Fruit fly (Drosophila melanogaster) whole organism, prepupa: ENCODE data around the gene CG9992.

ENCODE experiments used
- Blimp-1 ChIP-seq: fragments of 200-800 bp; sonication (Bioruptor generic); optimal IDR thresholded peaks from 3 replicates; lab custom pipeline; 2017; ENCODE audit warnings: missing biosample characterization, missing genetic modification characterization, mild to moderate bottlenecking, moderate library complexity, missing genetic modification reagents
- CG10631 ChIP-seq: fragments of 200-800 bp; sonication (Bioruptor generic); optimal IDR thresholded peaks from 2 replicates; lab custom pipeline; 2016; ENCODE audit warnings: missing biosample characterization, missing genetic modification characterization
- CG10669 ChIP-seq: fragments of 200-800 bp; sonication (Bioruptor generic); optimal IDR thresholded peaks from 3 replicates; lab custom pipeline; 2018; ENCODE audit warnings: missing biosample characterization, mild to moderate bottlenecking, missing genetic modification characterization, moderate library complexity
- CG11294 ChIP-seq: fragments of 200-800 bp; sonication (Bioruptor generic); IDR thresholded peaks from 2 replicates; pipeline ENCODE4 v1.3.6; 2022; ENCODE audit warnings: missing biosample characterization, missing genetic modification characterization
- CG11762 ChIP-seq: fragments of 200-800 bp; sonication (Bioruptor generic); optimal IDR thresholded peaks from 3 replicates; lab custom pipeline; 2016; ENCODE audit warnings: missing biosample characterization, missing genetic modification characterization; ENCODE audit not compliant: insufficient read depth
- CG11902 ChIP-seq: fragments of 200-800 bp; sonication (Bioruptor generic); optimal IDR thresholded peaks from 3 replicates; lab custom pipeline; 2016; ENCODE audit warnings: missing biosample characterization, missing genetic modification characterization
- CG15336 ChIP-seq: fragments of 200-800 bp; sonication (Bioruptor generic); IDR thresholded peaks from 2 replicates; pipeline ENCODE4 v1.3.6; 2022; ENCODE audit warnings: missing biosample characterization, missing genetic modification characterization
- CG1621 ChIP-seq: fragments of 200-800 bp; sonication (Bioruptor generic); optimal IDR thresholded peaks from 3 replicates; lab custom pipeline; 2018; ENCODE audit warnings: missing biosample characterization, mild to moderate bottlenecking, missing genetic modification characterization
- CG16779 ChIP-seq: fragments of 200-800 bp; sonication (Bioruptor generic); optimal IDR thresholded peaks from 3 replicates; lab custom pipeline; 2017; ENCODE audit warnings: missing biosample characterization, mild to moderate bottlenecking, missing genetic modification characterization
- CG3032 ChIP-seq: fragments of 200-800 bp; optimal IDR thresholded peaks from 2 replicates; lab custom pipeline; 2019; ENCODE audit warnings: missing biosample characterization, mild to moderate bottlenecking, missing genetic modification characterization, moderate library complexity
- CG32006 ChIP-seq: fragments of 200-800 bp; sonication (Bioruptor generic); optimal IDR thresholded peaks from 3 replicates; lab custom pipeline; 2017; ENCODE audit warnings: missing biosample characterization, mild to moderate bottlenecking, missing genetic modification characterization
- CG34406 ChIP-seq: fragments of 200-800 bp; sonication (Bioruptor generic); optimal IDR thresholded peaks from 3 replicates; lab custom pipeline; 2016; ENCODE audit warnings: missing biosample characterization, missing genetic modification characterization
- CG3919 ChIP-seq: fragments of 200-800 bp; sonication (Bioruptor generic); optimal IDR thresholded peaks from 3 replicates; lab custom pipeline; 2016; ENCODE audit warnings: missing biosample characterization, missing genetic modification characterization
- CG4318 ChIP-seq: fragments of 200-800 bp; sonication (Bioruptor generic); optimal IDR thresholded peaks from 3 replicates; lab custom pipeline; 2017; ENCODE audit warnings: missing biosample characterization, mild to moderate bottlenecking, missing genetic modification characterization
- CG6163 ChIP-seq: fragments of 200-800 bp; sonication (Bioruptor generic); IDR thresholded peaks from 3 replicates; pipeline ENCODE4 v1.3.6; 2022; ENCODE audit warnings: missing biosample characterization, missing genetic modification characterization
- CG6276 ChIP-seq: fragments of 200-800 bp; sonication (Bioruptor generic); optimal IDR thresholded peaks from 2 replicates; lab custom pipeline; 2017; ENCODE audit warnings: missing biosample characterization, mild to moderate bottlenecking, missing genetic modification characterization
- CG6854 ChIP-seq: fragments of 200-800 bp; sonication (Bioruptor generic); optimal IDR thresholded peaks from 2 replicates; lab custom pipeline; 2017; ENCODE audit warnings: missing biosample characterization, mild to moderate bottlenecking, missing genetic modification characterization
- CG7368 ChIP-seq: fragments of 200-800 bp; sonication (Bioruptor generic); optimal IDR thresholded peaks from 3 replicates; lab custom pipeline; 2016; ENCODE audit warnings: missing biosample characterization, missing genetic modification characterization
- CG8119 ChIP-seq: fragments of 200-800 bp; sonication (Bioruptor generic); IDR thresholded peaks from 3 replicates; pipeline ENCODE4 v1.3.6; 2022; ENCODE audit warnings: missing biosample characterization, missing genetic modification characterization
- CG8319 ChIP-seq: fragments of 200-800 bp; sonication (Bioruptor generic); optimal IDR thresholded peaks from 3 replicates; lab custom pipeline; 2016; ENCODE audit warnings: missing biosample characterization, missing genetic modification characterization
- CG8632 ChIP-seq: fragments of 200-800 bp; sonication (Bioruptor generic); optimal IDR thresholded peaks from 3 replicates; lab custom pipeline; 2016; ENCODE audit warnings: missing biosample characterization, missing genetic modification characterization
- CG9139 ChIP-seq: fragments of 200-800 bp; sonication (Bioruptor generic); optimal IDR thresholded peaks from 3 replicates; lab custom pipeline; 2017; ENCODE audit warnings: missing biosample characterization, mild to moderate bottlenecking, missing genetic modification characterization
- Eip75B ChIP-seq: fragments of 200-800 bp; sonication (Bioruptor generic); optimal IDR thresholded peaks from 3 replicates; lab custom pipeline; 2016; ENCODE audit warnings: missing biosample characterization, missing genetic modification characterization
- Eip93F ChIP-seq: fragments of 200-800 bp; sonication (Bioruptor generic); optimal IDR thresholded peaks from 2 replicates; lab custom pipeline; 2016; ENCODE audit warnings: missing biosample characterization, mild to moderate bottlenecking, missing genetic modification characterization
- Ets96B ChIP-seq: fragments of 200-800 bp; optimal IDR thresholded peaks from 2 replicates; lab custom pipeline; 2019; ENCODE audit warnings: missing biosample characterization, mild to moderate bottlenecking, missing genetic modification characterization, moderate library complexity
- Gug ChIP-seq: fragments of 200-800 bp; sonication (Bioruptor generic); IDR thresholded peaks from 2 replicates; pipeline ENCODE4 v1.3.6; 2022; ENCODE audit warnings: missing biosample characterization, missing genetic modification characterization
- Hr39 ChIP-seq: fragments of 200-800 bp; sonication (Bioruptor generic); optimal IDR thresholded peaks from 2 replicates; lab custom pipeline; 2016; ENCODE audit warnings: missing biosample characterization, missing genetic modification characterization
- Hr4 ChIP-seq: fragments of 200-800 bp; sonication (Bioruptor generic); optimal IDR thresholded peaks from 3 replicates; lab custom pipeline; 2016; ENCODE audit warnings: missing biosample characterization, missing genetic modification characterization
- Lpt ChIP-seq: fragments of 200-800 bp; sonication (Bioruptor generic); optimal IDR thresholded peaks from 3 replicates; lab custom pipeline; 2016; ENCODE audit warnings: missing biosample characterization, missing genetic modification characterization
- OdsH ChIP-seq: fragments of 200-800 bp; sonication (Bioruptor generic); optimal IDR thresholded peaks from 3 replicates; lab custom pipeline; 2016; ENCODE audit warnings: missing biosample characterization, missing genetic modification characterization
- Smox ChIP-seq: fragments of 200-800 bp; sonication (Bioruptor generic); optimal IDR thresholded peaks from 3 replicates; lab custom pipeline; 2016; ENCODE audit warnings: missing biosample characterization, missing genetic modification characterization
- Sox102F ChIP-seq: fragments of 200-800 bp; sonication (Bioruptor generic); optimal IDR thresholded peaks from 2 replicates; lab custom pipeline; 2016; ENCODE audit warnings: missing biosample characterization, mild to moderate bottlenecking, missing genetic modification characterization
- Sox14 ChIP-seq: fragments of 200-800 bp; sonication (Bioruptor generic); optimal IDR thresholded peaks from 3 replicates; lab custom pipeline; 2016; ENCODE audit warnings: missing biosample characterization, missing genetic modification characterization
- Sox15 ChIP-seq: fragments of 200-800 bp; sonication (Bioruptor generic); optimal IDR thresholded peaks from 3 replicates; lab custom pipeline; 2016; ENCODE audit warnings: missing biosample characterization, missing genetic modification characterization
- achi ChIP-seq: fragments of 200-800 bp; sonication (Bioruptor generic); optimal IDR thresholded peaks from 3 replicates; lab custom pipeline; 2016; ENCODE audit warnings: missing biosample characterization, missing genetic modification characterization
- cyc ChIP-seq: fragments of 200-800 bp; sonication (Bioruptor generic); optimal IDR thresholded peaks from 3 replicates; lab custom pipeline; 2016; ENCODE audit warnings: missing biosample characterization, missing genetic modification characterization
- dac ChIP-seq: fragments of 200-800 bp; sonication (Bioruptor generic); optimal IDR thresholded peaks from 2 replicates; lab custom pipeline; 2017; ENCODE audit warnings: missing biosample characterization, mild to moderate bottlenecking, missing genetic modification characterization
- dsx ChIP-seq: fragments of 200-800 bp; optimal IDR thresholded peaks from 3 replicates; lab custom pipeline; 2019; ENCODE audit warnings: missing biosample characterization, mild to moderate bottlenecking, missing genetic modification characterization, moderate library complexity; ENCODE audit not compliant: poor library complexity, severe bottlenecking
- eg ChIP-seq: fragments of 200-800 bp; sonication (Bioruptor generic); IDR thresholded peaks from 3 replicates; pipeline ENCODE4 v1.3.6; 2022; ENCODE audit warnings: missing biosample characterization, missing genetic modification characterization
- fd59A ChIP-seq: fragments of 200-800 bp; sonication (Bioruptor generic); optimal IDR thresholded peaks from 2 replicates; lab custom pipeline; 2017; ENCODE audit warnings: missing biosample characterization, mild to moderate bottlenecking, missing genetic modification characterization, missing genetic modification reagents
- fd85E ChIP-seq: fragments of 200-800 bp; sonication (Bioruptor generic); optimal IDR thresholded peaks from 3 replicates; lab custom pipeline; 2016; ENCODE audit warnings: missing biosample characterization, missing genetic modification characterization
- fkh ChIP-seq: fragments of 200-800 bp; sonication (Bioruptor generic); optimal IDR thresholded peaks from 3 replicates; lab custom pipeline; 2017; ENCODE audit warnings: missing biosample characterization, mild to moderate bottlenecking, missing genetic modification characterization, moderate library complexity
- lz ChIP-seq: fragments of 200-800 bp; sonication (Bioruptor generic); optimal IDR thresholded peaks from 3 replicates; lab custom pipeline; 2016; ENCODE audit warnings: missing biosample characterization, missing genetic modification characterization
- net ChIP-seq: fragments of 200-800 bp; sonication (Bioruptor generic); optimal IDR thresholded peaks from 3 replicates; lab custom pipeline; 2016; ENCODE audit warnings: missing biosample characterization, missing genetic modification characterization
- pdm3 ChIP-seq: fragments of 200-800 bp; sonication (Bioruptor generic); optimal IDR thresholded peaks from 3 replicates; lab custom pipeline; 2016; ENCODE audit warnings: missing biosample characterization, missing genetic modification characterization
- salr ChIP-seq, 2 experiments: fragments of 200-800 bp; sonication (Bioruptor generic); optimal IDR thresholded peaks; 3 replicates each; lab custom pipeline; 2016 to 2018; ENCODE audit warnings: missing biosample characterization in 2 of 2, missing genetic modification characterization in 2 of 2, mild to moderate bottlenecking in 1 of 2
- spab ChIP-seq: fragments of 200-800 bp; sonication (Bioruptor generic); optimal IDR thresholded peaks from 2 replicates; lab custom pipeline; 2017; ENCODE audit warnings: missing biosample characterization, mild to moderate bottlenecking, missing genetic modification characterization, missing genetic modification reagents
- ss ChIP-seq, 2 experiments: fragments of 200-800 bp; sonication (Bioruptor generic); optimal IDR thresholded peaks; 2 replicates in 1 of 2; 3 replicates in 1 of 2; lab custom pipeline; 2017 to 2018; ENCODE audit warnings: mild to moderate bottlenecking in 2 of 2, missing biosample characterization in 2 of 2, missing genetic modification characterization in 2 of 2, moderate library complexity in 1 of 2
- svp ChIP-seq: fragments of 200-800 bp; sonication (Bioruptor generic); peaks from one replicate; lab custom pipeline; 2016; ENCODE audit warnings: missing biosample characterization, missing genetic modification characterization
- topi ChIP-seq: fragments of 200-800 bp; sonication (Bioruptor generic); optimal IDR thresholded peaks from 3 replicates; lab custom pipeline; 2016; ENCODE audit warnings: missing biosample characterization, missing genetic modification characterization

The CG9992 gene

DNA sequence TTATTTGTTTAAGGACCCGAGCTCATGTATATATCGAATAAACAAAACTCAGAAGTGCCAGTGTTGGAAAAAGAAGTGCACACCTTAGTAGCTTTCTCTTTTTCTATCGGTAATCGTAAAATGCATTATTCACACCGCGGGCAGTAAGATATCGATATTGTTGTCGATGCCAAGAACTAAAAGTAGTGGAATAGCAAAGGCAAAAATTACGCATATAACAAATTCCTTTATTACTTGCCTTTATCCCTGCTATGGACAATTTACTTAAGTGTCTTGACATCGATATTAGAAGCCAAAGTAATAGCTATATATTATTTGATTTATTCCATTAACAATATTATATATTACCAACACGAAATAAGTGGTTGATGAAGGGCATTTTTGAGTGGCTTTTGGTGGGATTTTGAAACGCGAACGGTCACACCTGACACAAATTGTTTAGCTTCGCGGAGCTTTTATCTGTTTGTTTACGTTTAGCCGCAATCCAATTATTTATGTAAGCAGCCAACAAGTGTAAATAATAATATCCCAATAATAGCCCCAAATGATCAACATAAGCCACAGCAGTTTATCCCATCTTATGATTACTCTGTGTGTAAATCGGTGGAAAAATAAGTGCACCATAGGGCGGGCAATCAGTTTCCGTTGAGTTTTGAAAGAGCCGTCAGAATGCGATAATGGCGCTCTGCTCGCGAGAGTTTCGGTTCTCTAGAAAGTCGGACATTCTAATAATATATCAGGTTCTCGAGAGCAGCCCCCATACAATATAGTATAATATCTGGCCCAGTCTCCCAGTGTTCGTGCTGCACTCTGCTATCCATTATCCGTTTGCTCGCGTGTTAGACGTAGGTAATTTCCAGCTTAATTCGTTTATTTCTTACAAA is at the start of gene CG9992, which contains the start of gene CG4239:
CG9992 (minus strand) TSS at position 66 of the 884 bp plus-strand sequence.
CG4239 (plus strand) TSS at position 436 of the 884 bp plus-strand sequence.
- TF ChIP-seq Lpt (peak; percentile 44), fd59A (GFP tag; lab: Kevin White, UChicago) (peak; percentile 19), CG6276 (GFP tag; lab: Kevin White, UChicago) (no peak), CG32006 (no peak), CG3032 (peak; percentile 75), CG34406 (no peak), topi (peak; percentile 43), pdm3 (GFP tag; lab: Kevin White, UChicago) (no peak), Gug (GFP tag; lab: Robert Waterston, UW) (peak; percentile 58), lz (GFP tag; lab: Kevin White, UChicago) (peak; percentile 47), CG10669 (no peak), CG16779 (tag; lab: Kevin White, UChicago) (no peak), CG11294 (GFP tag; lab: Robert Waterston, UW) (no peak), Smox (GFP tag; lab: Kevin White, UChicago) (no peak), cyc (peak; percentile 62), CG4318 (GFP tag; lab: Kevin White, UChicago) (peak; percentile 63), dac (GFP tag; lab: Kevin White, UChicago) (no peak), Eip93F (GFP tag; lab: Kevin White, UChicago) (peak; percentile 28), spab (GFP tag; lab: Kevin White, UChicago) (no peak), fkh (GFP tag; lab: Kevin White, UChicago) (peak; percentile 76), CG8319 (peak; percentile 9), Hr39 (GFP tag; lab: Kevin White, UChicago) (no peak), CG3919 (GFP tag; lab: Kevin White, UChicago) (no peak), salr (GFP tag; optimal IDR thresholded peaks at IDR 0.05; lab: Kevin White, UChicago) (no peak), OdsH (GFP tag; lab: Kevin White, UChicago) (no peak), CG8632 (GFP tag; lab: Kevin White, UChicago) (peak; percentile 3), ss (GFP tag; optimal IDR thresholded peaks at IDR 0.05; lab: Kevin White, UChicago) (no peak), achi (no peak), Sox14 (peak; percentile 19), CG15336 (GFP tag; lab: Robert Waterston, UW) (peak; percentile 16; the same call in 1 of the 2 replicates), CG1621 (tag; lab: Kevin White, UChicago) (no peak), Eip75B (GFP tag; lab: Kevin White, UChicago) (no peak), CG9139 (GFP tag; lab: Kevin White, UChicago) (no peak), dsx (GFP tag; lab: Kevin White, UChicago) (no peak), CG11762 (GFP tag; lab: Kevin White, UChicago) (no peak), CG10631 (peak; percentile 65), Ets96B (peak; percentile 49), fd85E (GFP tag; lab: Kevin White, UChicago) (no peak), CG11902 (GFP tag; lab: Kevin White, UChicago) (peak; percentile 60), net (GFP tag; lab: Kevin White, UChicago) (no peak), svp (GFP tag; lab: Kevin White, UChicago) (no peak), eg (GFP tag; lab: Robert Waterston, UW) (peak; percentile 68), Sox15 (GFP tag; lab: Kevin White, UChicago) (peak; percentile 67), Sox102F (no peak), CG7368 (GFP tag; lab: Kevin White, UChicago) (no peak), Hr4 (GFP tag; lab: Kevin White, UChicago) (peak; percentile 51), CG8119 (GFP tag; lab: Robert Waterston, UW) (peak; percentile 48; the same call in 1 of the 3 replicates), Blimp-1 (peak; percentile 62), CG6854 (GFP tag; lab: Kevin White, UChicago) (no peak), CG6163 (GFP tag; lab: Robert Waterston, UW) (peak; percentile 53; the same call in 1 of the 3 replicates)
